Worm (Caenorhabditis elegans) whole organism, L3 larva: ENCODE measurements around the gene Y38H8A.2.

Experiments used
- R02D3.7 ChIP-seq: fragments of 150-350 bp; optimal IDR thresholded peaks from 2 replicates; lab custom pipeline; 2014; ENCODE audit warnings: missing biosample characterization, missing genetic modification characterization
- ZK546.5 ChIP-seq: sonication (generic microtip); optimal IDR thresholded peaks from 2 replicates; lab custom pipeline; 2017; ENCODE audit warnings: missing biosample characterization, missing genetic modification characterization
- aly-2 ChIP-seq: fragments of 150-350 bp; optimal IDR thresholded peaks from 2 replicates; lab custom pipeline; 2014; ENCODE audit warnings: missing biosample characterization, missing genetic modification characterization
- ama-1 ChIP-seq: fragments of 150-350 bp; optimal IDR thresholded peaks from 2 replicates; lab custom pipeline; 2018
- ceh-28 ChIP-seq: fragments of 150-350 bp; optimal IDR thresholded peaks from 2 replicates; lab custom pipeline; 2014; ENCODE audit warnings: missing biosample characterization, missing genetic modification reagents, missing genetic modification characterization
- ceh-82 ChIP-seq: fragments of 150-350 bp; optimal IDR thresholded peaks from 2 replicates; lab custom pipeline; 2014; ENCODE audit warnings: missing biosample characterization, missing genetic modification characterization
- daf-12 ChIP-seq: fragments of 150-350 bp; optimal IDR thresholded peaks from 2 replicates; lab custom pipeline; 2014; ENCODE audit warnings: missing biosample characterization, missing genetic modification reagents, missing genetic modification characterization
- egl-27 ChIP-seq: sonication (generic microtip); optimal IDR thresholded peaks from 4 replicates; lab custom pipeline; 2017; ENCODE audit warnings: missing biosample characterization, missing genetic modification reagents, missing genetic modification characterization
- egl-5 ChIP-seq: fragments of 150-350 bp; optimal IDR thresholded peaks from 2 replicates; lab custom pipeline; 2017; ENCODE audit warnings: missing biosample characterization, missing genetic modification reagents, missing genetic modification characterization, inconsistent platforms
- elt-2 ChIP-seq: sonication (generic microtip); optimal IDR thresholded peaks from 2 replicates; lab custom pipeline; 2016; ENCODE audit warnings: missing genetic modification reagents, mild to moderate bottlenecking, missing genetic modification characterization, missing compliant biosample characterization
- elt-3 ChIP-seq, 3 experiments: fragments of 150-350 bp in 1 of 3; sonication (generic microtip) in 2 of 3; optimal IDR thresholded peaks; 2 replicates in 2 of 3; 4 replicates in 1 of 3; lab custom pipeline; 2014 to 2017; ENCODE audit warnings: missing biosample characterization in 3 of 3, missing genetic modification characterization in 3 of 3
- eor-1 ChIP-seq, 2 experiments: fragments of 150-350 bp; optimal IDR thresholded peaks; 2 replicates each; lab custom pipeline; 2014 to 2018; ENCODE audit warnings: missing biosample characterization in 2 of 2, missing genetic modification characterization in 2 of 2
- fos-1 ChIP-seq: fragments of 150-350 bp; optimal IDR thresholded peaks from 2 replicates; lab custom pipeline; 2014; ENCODE audit warnings: missing biosample characterization, missing genetic modification characterization
- hmg-11 ChIP-seq: sonication (generic microtip); optimal IDR thresholded peaks from 2 replicates; lab custom pipeline; 2016; ENCODE audit warnings: missing genetic modification characterization, missing compliant biosample characterization
- jun-1 ChIP-seq: fragments of 150-350 bp; optimal IDR thresholded peaks from 2 replicates; lab custom pipeline; 2014; ENCODE audit warnings: missing biosample characterization, missing genetic modification reagents, missing genetic modification characterization
- lin-15B ChIP-seq: fragments of 150-350 bp; optimal IDR thresholded peaks from 2 replicates; lab custom pipeline; 2014; ENCODE audit warnings: missing biosample characterization, missing genetic modification characterization
- lsy-12 ChIP-seq: sonication (generic microtip); optimal IDR thresholded peaks from 2 replicates; lab custom pipeline; 2016; ENCODE audit warnings: mild to moderate bottlenecking, missing genetic modification characterization, missing compliant biosample characterization
- mdl-1 ChIP-seq: fragments of 150-350 bp; optimal IDR thresholded peaks from 2 replicates; lab custom pipeline; 2014; ENCODE audit warnings: missing biosample characterization, missing genetic modification characterization
- nfya-1 ChIP-seq: sonication (generic microtip); optimal IDR thresholded peaks from 2 replicates; lab custom pipeline; 2017; ENCODE audit warnings: missing genetic modification characterization, mild to moderate bottlenecking, missing compliant biosample characterization, antibody characterized with exemption, moderate library complexity; ENCODE audit not compliant: insufficient read depth
- nhr-11 ChIP-seq: fragments of 150-350 bp; optimal IDR thresholded peaks from 2 replicates; lab custom pipeline; 2014; ENCODE audit warnings: missing biosample characterization, missing genetic modification characterization
- nhr-12 ChIP-seq: fragments of 150-350 bp; optimal IDR thresholded peaks from 2 replicates; lab custom pipeline; 2014; ENCODE audit warnings: missing biosample characterization, missing genetic modification characterization
- nhr-23 ChIP-seq: fragments of 150-350 bp; optimal IDR thresholded peaks from 2 replicates; lab custom pipeline; 2014; ENCODE audit warnings: missing biosample characterization, missing genetic modification reagents, missing genetic modification characterization
- nhr-237 ChIP-seq: fragments of 150-350 bp; optimal IDR thresholded peaks from 2 replicates; lab custom pipeline; 2014; ENCODE audit warnings: missing biosample characterization, missing genetic modification characterization
- nhr-25 ChIP-seq: sonication (generic microtip); optimal IDR thresholded peaks from 2 replicates; lab custom pipeline; 2017; ENCODE audit warnings: missing biosample characterization, missing genetic modification characterization
- nhr-43 ChIP-seq: sonication (generic microtip); optimal IDR thresholded peaks from 2 replicates; lab custom pipeline; 2016; ENCODE audit warnings: mild to moderate bottlenecking, missing genetic modification characterization, missing compliant biosample characterization; ENCODE audit not compliant: poor library complexity, severe bottlenecking
- nhr-67 ChIP-seq: fragments of 150-350 bp; optimal IDR thresholded peaks from 2 replicates; lab custom pipeline; 2014; ENCODE audit warnings: missing biosample characterization, missing genetic modification characterization
- nhr-76 ChIP-seq: fragments of 150-350 bp; sonication (generic microtip); optimal IDR thresholded peaks from 5 replicates; lab custom pipeline; 2014; ENCODE audit warnings: missing biosample characterization, missing genetic modification characterization
- nhr-77 ChIP-seq: fragments of 150-350 bp; optimal IDR thresholded peaks from 2 replicates; lab custom pipeline; 2014; ENCODE audit warnings: missing biosample characterization, missing genetic modification characterization
- pha-4 ChIP-seq: fragments of 150-350 bp; optimal IDR thresholded peaks from 2 replicates; lab custom pipeline; 2014; ENCODE audit warnings: missing biosample characterization, missing genetic modification reagents, missing genetic modification characterization
- pqm-1 ChIP-seq: fragments of 150-350 bp; optimal IDR thresholded peaks from 2 replicates; lab custom pipeline; 2017; ENCODE audit warnings: missing biosample characterization, missing genetic modification characterization, inconsistent platforms
- sea-2 ChIP-seq: fragments of 150-350 bp; sonication (generic microtip); optimal IDR thresholded peaks from 4 replicates; lab custom pipeline; 2014; ENCODE audit warnings: missing biosample characterization, missing genetic modification reagents, missing genetic modification characterization
- skn-1 ChIP-seq: fragments of 150-350 bp; optimal IDR thresholded peaks from 2 replicates; lab custom pipeline; 2014; ENCODE audit warnings: missing biosample characterization, missing genetic modification characterization
- snpc-4 ChIP-seq: fragments of 150-350 bp; optimal IDR thresholded peaks from 2 replicates; lab custom pipeline; 2014; ENCODE audit warnings: missing biosample characterization, missing genetic modification characterization
- tbx-2 ChIP-seq: sonication (generic microtip); optimal IDR thresholded peaks from 2 replicates; lab custom pipeline; 2016; ENCODE audit warnings: mild to moderate bottlenecking, missing genetic modification characterization, missing compliant biosample characterization
- unc-62 ChIP-seq: fragments of 150-350 bp; sonication (generic microtip); optimal IDR thresholded peaks from 4 replicates; lab custom pipeline; 2014; ENCODE audit warnings: missing biosample characterization, missing genetic modification reagents, missing genetic modification characterization
- zag-1 ChIP-seq: fragments of 150-350 bp; optimal IDR thresholded peaks from 2 replicates; lab custom pipeline; 2014; ENCODE audit warnings: missing biosample characterization, missing genetic modification characterization
- ztf-11 ChIP-seq: fragments of 150-350 bp; optimal IDR thresholded peaks from 2 replicates; lab custom pipeline; 2014; ENCODE audit warnings: missing biosample characterization, missing genetic modification characterization
- ztf-4 ChIP-seq: fragments of 150-350 bp; optimal IDR thresholded peaks from 2 replicates; lab custom pipeline; 2014; ENCODE audit warnings: missing biosample characterization, missing genetic modification characterization

The Y38H8A.2 gene

DNA sequence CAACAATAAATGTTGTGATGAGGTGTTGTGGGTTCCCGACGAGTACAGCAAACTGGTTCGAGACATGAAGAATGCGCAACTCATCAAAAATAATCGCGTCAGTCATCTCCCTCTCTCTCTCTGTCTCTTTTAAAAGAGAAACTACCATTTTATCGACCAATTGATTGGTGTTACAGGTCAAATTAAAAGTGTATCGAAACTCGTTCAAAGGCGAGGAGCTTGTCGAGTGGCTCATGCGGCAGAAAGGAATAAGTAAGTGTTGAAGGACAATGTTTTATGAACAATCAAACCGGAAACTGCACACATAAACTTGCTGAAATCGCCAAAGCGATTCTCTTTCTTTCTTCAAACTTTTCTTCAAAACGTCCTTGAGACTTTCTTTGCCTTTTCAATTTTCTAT is 19.5 kb downstream of the Y38H8A.2 start:
- TF ChIP-seq elt-3 (tag; optimal IDR thresholded peaks at IDR 0.05; lab: Kevin White, UChicago) = no peak
- no peak for TF ChIP-seq pha-4 (tag; lab: Kevin White, UChicago)
- no peak for TF ChIP-seq unc-62 (GFP tag; lab: Kevin White, UChicago)
- TF ChIP-seq nhr-11 (tag; lab: Kevin White, UChicago) = no peak
- TF ChIP-seq egl-5 (tag; lab: Kevin White, UChicago) = no peak
- TF ChIP-seq elt-2 (tag; lab: Kevin White, UChicago) = no peak
- TF ChIP-seq nhr-237 (tag; lab: Kevin White, UChicago) = no peak
- TF ChIP-seq fos-1 (tag; lab: Kevin White, UChicago) = no peak
- no peak for TF ChIP-seq sea-2 (GFP tag; lab: Kevin White, UChicago)
- no peak for TF ChIP-seq mdl-1 (tag; lab: Kevin White, UChicago)
- no peak for TF ChIP-seq nhr-67 (tag; lab: Kevin White, UChicago)
- no peak for TF ChIP-seq jun-1 (tag; lab: Kevin White, UChicago)
- no peak for TF ChIP-seq R02D3.7 (tag; lab: Kevin White, UChicago)
- TF ChIP-seq nhr-25 (tag; lab: Kevin White, UChicago) = no peak
- TF ChIP-seq aly-2 (tag; lab: Kevin White, UChicago) = no peak
- TF ChIP-seq nhr-76 (tag; lab: Kevin White, UChicago) = no peak

DNA sequence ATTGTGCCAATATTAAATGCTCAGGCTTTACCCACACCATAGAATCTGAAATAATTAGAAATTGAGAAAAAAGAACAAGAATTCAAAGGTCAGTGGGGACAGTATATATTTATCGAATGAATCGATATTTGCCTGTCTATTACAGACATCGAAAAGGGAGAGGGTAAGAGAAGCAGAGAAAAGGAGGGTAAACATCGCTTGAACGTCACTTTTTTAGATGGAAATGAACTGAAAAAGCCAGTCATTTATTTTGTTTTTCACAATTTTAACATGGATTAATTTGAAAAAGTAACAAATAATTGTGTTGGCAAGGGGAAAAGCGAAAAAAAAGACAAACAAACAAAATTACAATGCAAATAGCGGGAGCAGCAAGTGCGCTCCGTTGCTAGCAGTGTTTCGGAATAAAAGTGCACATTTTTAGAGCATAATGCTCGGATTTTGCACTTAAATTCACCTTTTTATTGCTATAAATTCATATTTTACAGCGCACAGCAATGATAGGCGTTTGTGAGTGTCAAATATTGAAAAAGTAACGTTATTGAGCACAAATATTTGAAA is 28.7 kb downstream of the Y38H8A.2 start, which contains the start of gene tbc-9:
Gene tbc-9, minus strand, starts transcription at position 51 of the 558 bp plus-strand sequence.
- TF ChIP-seq lin-15B (tag; lab: Kevin White, UChicago) = peak; percentile 6
- TF ChIP-seq pqm-1 (tag; lab: Kevin White, UChicago) = no peak
- peak; percentile 30 for TF ChIP-seq ceh-28 (tag; lab: Kevin White, UChicago)
- TF ChIP-seq pha-4 (tag; lab: Kevin White, UChicago) = peak; percentile 60
- peak; percentile 9 for TF ChIP-seq hmg-11 (tag; lab: Kevin White, UChicago)
- peak; percentile 6 for TF ChIP-seq elt-2 (tag; lab: Kevin White, UChicago)
- no peak for TF ChIP-seq eor-1 (tag; optimal IDR thresholded peaks at IDR 0.05; lab: Kevin White, UChicago)

DNA sequence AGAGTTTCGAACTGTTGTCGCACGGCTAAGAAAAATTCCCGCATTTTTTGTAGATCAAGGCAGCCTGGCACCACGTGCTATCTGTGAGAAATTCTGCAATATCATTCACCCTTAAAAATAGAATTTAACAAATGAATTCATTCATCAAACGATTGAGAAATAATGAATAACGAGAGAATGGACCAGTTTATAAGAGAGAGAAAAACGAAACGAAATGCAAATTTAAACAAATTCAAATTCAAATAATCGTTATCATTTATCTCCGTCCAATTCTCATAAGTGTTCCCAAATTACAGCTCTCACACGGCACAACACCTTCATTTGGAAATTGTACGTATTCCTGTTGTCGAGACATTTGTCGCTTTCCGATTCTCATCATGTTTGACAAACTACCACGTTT is 30.9 kb downstream of the Y38H8A.2 start, which contains the start of gene seld-1:
Gene seld-1, plus strand, starts transcription at position 301 of the 400 bp plus-strand sequence.
- TF ChIP-seq eor-1 (tag; optimal IDR thresholded peaks at IDR 0.05; lab: Kevin White, UChicago) (no peak), egl-27 (tag; lab: Kevin White, UChicago) (no peak), nhr-11 (tag; lab: Kevin White, UChicago) (no peak), hmg-11 (tag; lab: Kevin White, UChicago) (no peak), ztf-11 (no peak), skn-1 (no peak), snpc-4 (no peak), pha-4 (tag; lab: Kevin White, UChicago) (no peak), lsy-12 (tag; lab: Kevin White, UChicago) (no peak), R02D3.7 (tag; lab: Kevin White, UChicago) (no peak), fos-1 (tag; lab: Kevin White, UChicago) (no peak), egl-5 (tag; lab: Kevin White, UChicago) (no peak), ama-1 (lab: Kevin White, UChicago) (no peak), ceh-82 (tag; lab: Kevin White, UChicago) (no peak), mdl-1 (tag; lab: Kevin White, UChicago) (no peak), nhr-25 (tag; lab: Kevin White, UChicago) (no peak), nhr-12 (tag; lab: Kevin White, UChicago) (no peak)
- TF ChIP-seq, all 47 proteins: peak for 0

DNA sequence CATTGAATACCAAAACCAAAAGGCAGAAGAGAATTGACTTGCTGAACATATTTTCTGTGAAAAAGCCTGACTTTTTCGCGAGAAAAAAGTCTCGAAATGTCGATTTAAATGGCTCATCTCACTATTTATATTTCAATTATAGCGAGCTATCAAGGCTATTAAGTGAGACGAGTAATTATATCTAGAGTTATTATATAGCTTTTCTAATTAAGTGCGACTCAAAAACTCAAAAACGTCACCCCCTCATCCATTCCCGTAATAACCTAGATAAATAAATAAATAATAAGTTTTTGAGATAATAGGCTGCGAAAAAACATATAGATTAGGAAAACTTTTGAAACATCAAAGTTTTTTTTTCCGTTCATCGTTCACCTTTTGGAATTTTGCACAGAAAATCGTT is 31.4 kb downstream of the Y38H8A.2 start, which contains the start of gene nlp-17:
Gene nlp-17, minus strand, starts transcription at position 101 of the 400 bp plus-strand sequence.
- TF ChIP-seq nhr-43 (tag; lab: Kevin White, UChicago) (no peak), hmg-11 (tag; lab: Kevin White, UChicago) (no peak), egl-27 (tag; lab: Kevin White, UChicago) (no peak), zag-1 (tag; lab: Kevin White, UChicago) (no peak), nhr-77 (tag; lab: Kevin White, UChicago) (no peak), lin-15B (tag; lab: Kevin White, UChicago) (no peak), nhr-23 (tag; lab: Kevin White, UChicago) (no peak), ztf-4 (tag; lab: Kevin White, UChicago) (no peak), pqm-1 (tag; lab: Kevin White, UChicago) (no peak), nfya-1 (tag; lab: Kevin White, UChicago) (no peak), mdl-1 (tag; lab: Kevin White, UChicago) (no peak), ZK546.5 (no peak), fos-1 (tag; lab: Kevin White, UChicago) (no peak), ztf-11 (no peak), lsy-12 (tag; lab: Kevin White, UChicago) (no peak), daf-12 (tag; lab: Kevin White, UChicago) (no peak), jun-1 (tag; lab: Kevin White, UChicago) (no peak), tbx-2 (tag; lab: Kevin White, UChicago) (no peak)
